Worm (Caenorhabditis elegans) whole organism, L4/young adult: ENCODE results near the gene flh-3.

Source experiments
- W03F9.2 ChIP-seq: fragments of 150-350 bp; optimal IDR thresholded peaks from 2 replicates; lab custom pipeline; 2014; ENCODE audit warnings: missing biosample characterization, missing genetic modification characterization
- him-1 ChIP-seq: sonication (generic microtip); optimal IDR thresholded peaks from 2 replicates; lab custom pipeline; 2016; ENCODE audit warnings: missing genotype, missing genetic modification reagents, missing genetic modification characterization, missing compliant biosample characterization

ce11 chrIV:9268916-9269315 is 980 bp upstream of the flh-3 start:
- TF ChIP-seq W03F9.2 (no peak), him-1 (no peak)
